Fruit fly (Drosophila melanogaster) whole organism, embryonic: ENCODE measurements around the gene Abl.

Experiments
- Ada2b ChIP-seq: fragments of 200-800 bp; sonication (Bioruptor generic); IDR thresholded peaks from 2 replicates; pipeline ENCODE4 v1.3.6; 2022; ENCODE audit warnings: missing biosample characterization, missing genetic modification characterization
- Atf6 ChIP-seq: fragments of 200-800 bp; sonication (Bioruptor generic); IDR thresholded peaks from 2 replicates; pipeline ENCODE4 v1.3.6; 2022; ENCODE audit warnings: missing biosample characterization, missing genetic modification characterization
- B-H2 ChIP-seq: fragments of 200-800 bp; sonication (Bioruptor generic); optimal IDR thresholded peaks from 2 replicates; lab custom pipeline; 2018; ENCODE audit warnings: missing biosample characterization, mild to moderate bottlenecking, missing genetic modification characterization
- Blimp-1 ChIP-seq: fragments of 200-800 bp; sonication (Bioruptor generic); optimal IDR thresholded peaks from 3 replicates; lab custom pipeline; 2018; ENCODE audit warnings: missing biosample characterization, missing genetic modification characterization, mild to moderate bottlenecking, moderate library complexity, missing genetic modification reagents
- CG10979 ChIP-seq: fragments of 200-800 bp; sonication (Bioruptor generic); optimal IDR thresholded peaks from 2 replicates; lab custom pipeline; 2018; ENCODE audit warnings: missing biosample characterization, mild to moderate bottlenecking, missing genetic modification characterization, moderate library complexity
- CG11504 ChIP-seq: fragments of 200-800 bp; sonication (Bioruptor generic); optimal IDR thresholded peaks from 3 replicates; lab custom pipeline; 2019; ENCODE audit warnings: missing biosample characterization, mild to moderate bottlenecking, missing genetic modification characterization, moderate library complexity
- CG1233 ChIP-seq: fragments of 200-800 bp; sonication (Bioruptor generic); optimal IDR thresholded peaks from 4 replicates; lab custom pipeline; 2018; ENCODE audit warnings: missing biosample characterization, mild to moderate bottlenecking, missing genetic modification characterization
- CG12391 ChIP-seq: fragments of 200-800 bp; sonication (Bioruptor generic); optimal IDR thresholded peaks from 3 replicates; lab custom pipeline; 2018; ENCODE audit warnings: missing biosample characterization, mild to moderate bottlenecking, missing genetic modification characterization, moderate library complexity
- CG13296 ChIP-seq: fragments of 200-800 bp; sonication (Bioruptor generic); optimal IDR thresholded peaks from 3 replicates; lab custom pipeline; 2018; ENCODE audit warnings: missing biosample characterization, mild to moderate bottlenecking, missing genetic modification characterization
- CG13424 ChIP-seq: fragments of 200-800 bp; sonication (Bioruptor generic); optimal IDR thresholded peaks from 2 replicates; lab custom pipeline; 2019; ENCODE audit warnings: missing biosample characterization, mild to moderate bottlenecking, missing genetic modification characterization, moderate library complexity
- CG14710 ChIP-seq: fragments of 200-800 bp; sonication (Bioruptor generic); optimal IDR thresholded peaks from 3 replicates; lab custom pipeline; 2019; ENCODE audit warnings: missing biosample characterization, mild to moderate bottlenecking, missing genetic modification characterization, moderate library complexity
- CG1647 ChIP-seq: fragments of 200-800 bp; sonication (Bioruptor generic); optimal IDR thresholded peaks from 3 replicates; lab custom pipeline; 2016; ENCODE audit warnings: missing biosample characterization, missing genetic modification characterization
- CG16815 ChIP-seq: fragments of 200-800 bp; sonication (Bioruptor generic); optimal IDR thresholded peaks from 3 replicates; lab custom pipeline; 2017; ENCODE audit warnings: missing biosample characterization, mild to moderate bottlenecking, missing genetic modification characterization
- CG2712 ChIP-seq: fragments of 200-800 bp; optimal IDR thresholded peaks from 3 replicates; lab custom pipeline; 2019; ENCODE audit warnings: missing biosample characterization, mild to moderate bottlenecking, missing genetic modification characterization, moderate library complexity
- CG2875 ChIP-seq: fragments of 200-800 bp; sonication (Bioruptor generic); optimal IDR thresholded peaks from 2 replicates; lab custom pipeline; 2017; ENCODE audit warnings: missing biosample characterization, mild to moderate bottlenecking, missing genetic modification characterization, missing genetic modification reagents
- CG31441 ChIP-seq: fragments of 200-800 bp; sonication (Bioruptor generic); IDR thresholded peaks from 2 replicates; pipeline ENCODE4 v1.3.6; 2022; ENCODE audit warnings: missing biosample characterization, missing genetic modification characterization
- CG4820 ChIP-seq: fragments of 200-800 bp; sonication (Bioruptor generic); optimal IDR thresholded peaks from 3 replicates; lab custom pipeline; 2016; ENCODE audit warnings: missing biosample characterization, missing genetic modification characterization
- CG7556 ChIP-seq: fragments of 200-800 bp; sonication (Bioruptor generic); optimal IDR thresholded peaks from 2 replicates; lab custom pipeline; 2017; ENCODE audit warnings: missing biosample characterization, mild to moderate bottlenecking, missing genetic modification characterization
- CG7839 ChIP-seq: fragments of 200-800 bp; sonication (Bioruptor generic); optimal IDR thresholded peaks from 3 replicates; lab custom pipeline; 2018; ENCODE audit warnings: missing biosample characterization, mild to moderate bottlenecking, missing genetic modification characterization, moderate library complexity
- CG9727 ChIP-seq: fragments of 200-800 bp; sonication (Bioruptor generic); optimal IDR thresholded peaks from 3 replicates; lab custom pipeline; 2017; ENCODE audit warnings: missing biosample characterization, mild to moderate bottlenecking, missing genetic modification characterization
- CoRest ChIP-seq: fragments of 200-800 bp; sonication (Bioruptor generic); optimal IDR thresholded peaks from 3 replicates; lab custom pipeline; 2018; ENCODE audit warnings: missing biosample characterization, mild to moderate bottlenecking, missing genetic modification characterization, moderate library complexity
- H2.0 ChIP-seq: fragments of 200-800 bp; sonication (Bioruptor generic); IDR thresholded peaks from 2 replicates; pipeline ENCODE4 v1.3.6; 2022; ENCODE audit warnings: missing biosample characterization, missing genetic modification characterization
- Hr51 ChIP-seq, 2 experiments: fragments of 200-800 bp; sonication (Bioruptor generic); optimal IDR thresholded peaks; 2 replicates in 1 of 2; 3 replicates in 1 of 2; lab custom pipeline; 2016 to 2018; ENCODE audit warnings: missing biosample characterization in 2 of 2, missing genetic modification characterization in 2 of 2, mild to moderate bottlenecking in 1 of 2, moderate library complexity in 1 of 2
- Med ChIP-seq: fragments of 200-800 bp; sonication (Bioruptor generic); peaks from one replicate; lab custom pipeline; 2016; ENCODE audit warnings: missing biosample characterization, missing genetic modification characterization, mild to moderate bottlenecking, inconsistent platforms, moderate library complexity
- PHDP ChIP-seq: fragments of 200-800 bp; sonication (Bioruptor generic); optimal IDR thresholded peaks from 3 replicates; lab custom pipeline; 2018; ENCODE audit warnings: missing biosample characterization, mild to moderate bottlenecking, missing genetic modification characterization, moderate library complexity
- Pdp1 ChIP-seq, 2 experiments: fragments of 200-800 bp; sonication (Bioruptor generic); optimal IDR thresholded peaks; 3 replicates each; lab custom pipeline; 2016; ENCODE audit warnings: missing biosample characterization in 2 of 2, missing genetic modification characterization in 2 of 2, mild to moderate bottlenecking in 1 of 2, moderate library complexity in 1 of 2
- Ptx1 ChIP-seq: fragments of 200-800 bp; sonication (Bioruptor generic); IDR thresholded peaks from 2 replicates; pipeline ENCODE4 v1.3.6; 2022; ENCODE audit warnings: missing biosample characterization, missing genetic modification characterization
- Six4 ChIP-seq: fragments of 200-800 bp; sonication (Bioruptor generic); optimal IDR thresholded peaks from 2 replicates; lab custom pipeline; 2016; ENCODE audit warnings: missing biosample characterization, missing genetic modification characterization
- Sox102F ChIP-seq: fragments of 200-800 bp; sonication (Bioruptor generic); optimal IDR thresholded peaks from 2 replicates; lab custom pipeline; 2018; ENCODE audit warnings: missing biosample characterization, mild to moderate bottlenecking, missing genetic modification characterization, moderate library complexity
- Xbp1 ChIP-seq: fragments of 200-800 bp; sonication (Bioruptor generic); optimal IDR thresholded peaks from 3 replicates; lab custom pipeline; 2016; ENCODE audit warnings: missing biosample characterization, mild to moderate bottlenecking, missing genetic modification characterization
- Xrp1 ChIP-seq: fragments of 200-800 bp; sonication (Bioruptor generic); IDR thresholded peaks from 2 replicates; pipeline ENCODE4 v1.3.6; 2022; ENCODE audit warnings: missing biosample characterization, missing genetic modification characterization
- bsh ChIP-seq, 2 experiments: fragments of 200-800 bp; sonication (Bioruptor generic); optimal IDR thresholded peaks; 2 replicates each; lab custom pipeline; 2017 to 2018; ENCODE audit warnings: mild to moderate bottlenecking in 2 of 2, missing biosample characterization in 2 of 2, missing genetic modification characterization in 2 of 2, moderate library complexity in 1 of 2
- ci ChIP-seq: fragments of 200-800 bp; sonication (Bioruptor generic); IDR thresholded peaks from 3 replicates; pipeline ENCODE4 v1.3.6; 2022; ENCODE audit warnings: missing biosample characterization, missing genetic modification characterization
- gem ChIP-seq: fragments of 200-800 bp; sonication (Bioruptor generic); optimal IDR thresholded peaks from 2 replicates; lab custom pipeline; 2019; ENCODE audit warnings: missing biosample characterization, mild to moderate bottlenecking, missing genetic modification characterization, moderate library complexity
- hkb ChIP-seq, 2 experiments: fragments of 200-800 bp in 1 of 2; fragments of >200 bp in 1 of 2; sonication (Bioruptor generic) in 1 of 2; IDR thresholded peaks in 1 of 2; optimal IDR thresholded peaks in 1 of 2; 2 replicates each; pipeline versions ENCODE4 v1.3.6 to Lab custom; 2017 to 2022; ENCODE audit warnings: missing biosample characterization in 1 of 2, missing genetic modification characterization in 1 of 2
- lmd ChIP-seq: fragments of 200-800 bp; sonication (Bioruptor generic); IDR thresholded peaks from 2 replicates; pipeline ENCODE4 v1.3.6; 2022; ENCODE audit warnings: missing biosample characterization, missing genetic modification characterization
- lola ChIP-seq, 3 experiments: fragments of >200 bp in 2 of 3; fragments of 200-800 bp in 1 of 3; sonication (Bioruptor generic) in 1 of 3; optimal IDR thresholded peaks; 2 replicates each; lab custom pipeline; 2017 to 2019; ENCODE audit warnings: missing biosample characterization in 3 of 3, missing genetic modification characterization in 3 of 3, mild to moderate bottlenecking in 1 of 3, moderate library complexity in 1 of 3
- nerfin-1 ChIP-seq: fragments of 200-800 bp; sonication (Bioruptor generic); optimal IDR thresholded peaks from 3 replicates; lab custom pipeline; 2019; ENCODE audit warnings: missing biosample characterization, mild to moderate bottlenecking, missing genetic modification characterization, moderate library complexity
- nmo ChIP-seq: fragments of 200-800 bp; sonication (Bioruptor generic); optimal IDR thresholded peaks from 2 replicates; lab custom pipeline; 2018; ENCODE audit warnings: missing biosample characterization, mild to moderate bottlenecking, missing genetic modification characterization, moderate library complexity
- pan ChIP-seq, 4 experiments: fragments of >200 bp in 3 of 4; fragments of 200-800 bp in 1 of 4; sonication (Bioruptor generic) in 1 of 4; optimal IDR thresholded peaks in 3 of 4; IDR thresholded peaks in 1 of 4; 2 replicates each; pipeline versions ENCODE4 v1.3.6 to Lab custom; 2017 to 2022; ENCODE audit warnings: missing biosample characterization in 2 of 4, missing genetic modification characterization in 2 of 4, mixed read lengths in 1 of 4
- phol ChIP-seq: fragments of 200-800 bp; sonication (Bioruptor generic); optimal IDR thresholded peaks from 3 replicates; lab custom pipeline; 2018; ENCODE audit warnings: missing biosample characterization, mild to moderate bottlenecking, missing genetic modification characterization, moderate library complexity
- prd ChIP-seq, 3 experiments: fragments of >200 bp in 2 of 3; fragments of 200-800 bp in 1 of 3; sonication (Bioruptor generic) in 1 of 3; optimal IDR thresholded peaks in 2 of 3; IDR thresholded peaks in 1 of 3; 2 replicates in 2 of 3; 3 replicates in 1 of 3; pipeline versions ENCODE4 v1.3.6 to Lab custom; 2017 to 2022; ENCODE audit warnings: missing biosample characterization in 1 of 3, missing genetic modification characterization in 1 of 3
- row ChIP-seq: fragments of 200-800 bp; sonication (Bioruptor generic); IDR thresholded peaks from 3 replicates; pipeline ENCODE4 v1.3.6; 2022; ENCODE audit warnings: missing biosample characterization, missing genetic modification characterization
- sens ChIP-seq: fragments of 200-800 bp; sonication (Bioruptor generic); peaks from one replicate; lab custom pipeline; 2016; ENCODE audit warnings: missing biosample characterization, missing genetic modification characterization
- sens-2 ChIP-seq: fragments of 200-800 bp; sonication (Bioruptor generic); IDR thresholded peaks from 2 replicates; pipeline ENCODE4 v1.3.6; 2022; ENCODE audit warnings: missing biosample characterization, missing genetic modification characterization
- unpg ChIP-seq: fragments of 200-800 bp; sonication (Bioruptor generic); optimal IDR thresholded peaks from 3 replicates; lab custom pipeline; 2018; ENCODE audit warnings: missing biosample characterization, mild to moderate bottlenecking, missing genetic modification characterization, moderate library complexity
- zen ChIP-seq: fragments of 200-800 bp; sonication (Bioruptor generic); optimal IDR thresholded peaks from 3 replicates; lab custom pipeline; 2018; ENCODE audit warnings: missing biosample characterization, mild to moderate bottlenecking, missing genetic modification characterization, moderate library complexity

The Abl gene

DNA sequence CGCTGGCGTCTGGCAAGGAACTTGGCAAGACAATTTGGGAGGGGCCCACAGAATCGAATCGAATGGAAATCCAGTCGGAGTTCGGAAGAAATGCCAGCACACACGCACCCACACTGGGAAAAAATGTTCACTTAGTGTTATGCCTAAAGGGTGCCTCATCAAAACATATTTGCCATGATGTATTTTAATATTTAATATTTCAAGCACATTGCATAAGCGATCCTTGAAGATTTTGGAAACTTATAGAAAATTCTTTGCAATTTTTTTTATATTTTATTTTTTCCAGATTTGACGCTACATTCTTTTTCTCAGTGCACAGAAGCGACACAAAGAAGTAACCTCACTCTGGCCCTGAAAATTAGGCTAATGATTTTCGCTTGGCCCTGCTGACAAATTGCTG is 81.6 kb downstream of the Abl start:
- TF ChIP-seq CG13424 (tag; lab: Kevin White, UChicago) (no peak), CoRest (peak; percentile 17), Blimp-1 (GFP tag; lab: Kevin White, UChicago) (peak; percentile 19), pan (optimal IDR thresholded peaks at IDR 0.05; lab: Kevin White, UChicago) (no peak), pan (GFP tag; optimal IDR thresholded peaks at IDR 0.05 in 1 of 2, IDR thresholded peaks at IDR 0.05 in 1 of 2) (peak in 1 of 2 experiments; percentile 25), prd (optimal IDR thresholded peaks at IDR 0.05; lab: Kevin White, UChicago) (no peak), prd (GFP tag; IDR thresholded peaks at IDR 0.05; lab: Robert Waterston, UW) (peak; percentile 50; the same call in 2 of the 3 replicates), unpg (peak; percentile 13), lmd (GFP tag; lab: Robert Waterston, UW) (peak; percentile 32; the same call in 1 of the 2 replicates), Sox102F (GFP tag; lab: Kevin White, UChicago) (peak; percentile 42), Pdp1 (GFP tag; optimal IDR thresholded peaks at IDR 0.05; lab: Kevin White, UChicago) (no peak), CG16815 (GFP tag; lab: Kevin White, UChicago) (no peak), lola (GFP tag; optimal IDR thresholded peaks at IDR 0.05; lab: Kevin White, UChicago) (peak in 1 of 3 experiments; percentile 21), CG2875 (no peak), CG7556 (GFP tag; lab: Kevin White, UChicago) (no peak), CG13296 (GFP tag; lab: Kevin White, UChicago) (no peak), PHDP (tag; lab: Kevin White, UChicago) (no peak), CG1647 (GFP tag; lab: Kevin White, UChicago) (no peak), Ada2b (GFP tag; lab: Robert Waterston, UW) (0 out of 2 replicates have a peak, but pooled peaks have one; percentile 15), Ptx1 (GFP tag; lab: Robert Waterston, UW) (peak; percentile 23; the same call in 1 of the 2 replicates), CG4820 (peak; percentile 14), phol (peak; percentile 30), gem (tag; lab: Kevin White, UChicago) (peak; percentile 30), Six4 (GFP tag; lab: Kevin White, UChicago) (no peak), CG9727 (GFP tag; lab: Kevin White, UChicago) (peak; percentile 11), zen (tag; lab: Kevin White, UChicago) (peak; percentile 51), CG2712 (peak; percentile 39), sens-2 (GFP tag; lab: Robert Waterston, UW) (no peak), nmo (GFP tag; lab: Kevin White, UChicago) (peak; percentile 13), CG1233 (GFP tag; lab: Kevin White, UChicago) (no peak), Med (GFP tag; lab: Kevin White, UChicago) (peak; percentile 70), B-H2 (GFP tag; lab: Kevin White, UChicago) (no peak), CG31441 (GFP tag; lab: Robert Waterston, UW) (0 out of 2 replicates have a peak, but pooled peaks have one; percentile 32), H2.0 (0 out of 2 replicates have a peak, but pooled peaks have one; percentile 11), Xrp1 (GFP tag; lab: Robert Waterston, UW) (peak; percentile 51; the same call in 1 of the 2 replicates), row (peak; percentile 49), ci (peak; percentile 31; the same call in 1 of the 3 replicates), CG14710 (tag; lab: Kevin White, UChicago) (peak; percentile 7), nerfin-1 (no peak), Atf6 (peak; percentile 25; the same call in 1 of the 2 replicates), CG7839 (peak; percentile 22), CG12391 (tag; lab: Kevin White, UChicago) (peak; percentile 29), sens (peak; percentile 68), Hr51 (GFP tag; optimal IDR thresholded peaks at IDR 0.05; lab: Kevin White, UChicago) (peak in 1 of 2 experiments; percentile 32), Xbp1 (GFP tag; lab: Kevin White, UChicago) (peak; percentile 14), bsh (GFP tag; optimal IDR thresholded peaks at IDR 0.05; lab: Kevin White, UChicago) (peak in 1 of 2 experiments; percentile 35), CG11504 (tag; lab: Kevin White, UChicago) (peak; percentile 39), CG10979 (tag; lab: Kevin White, UChicago) (peak; percentile 43), hkb (optimal IDR thresholded peaks at IDR 0.05; lab: Kevin White, UChicago) (no peak), hkb (GFP tag; IDR thresholded peaks at IDR 0.05; lab: Robert Waterston, UW) (peak; percentile 49; the same call in 1 of the 2 replicates)
